Fruit fly (Drosophila melanogaster) whole organism, adult: ENCODE results near the gene zfh1.

ENCODE experiments used
- CG11617 ChIP-seq: fragments of 200-800 bp; sonication (Bioruptor generic); optimal IDR thresholded peaks from 2 replicates; lab custom pipeline; 2017; ENCODE audit warnings: mild to moderate bottlenecking, missing biosample characterization, missing genetic modification reagents, missing genetic modification characterization
- CG12768 ChIP-seq: fragments of 200-800 bp; sonication (Bioruptor generic); optimal IDR thresholded peaks from 2 replicates; lab custom pipeline; 2017; ENCODE audit warnings: missing biosample characterization, missing genetic modification characterization, mild to moderate bottlenecking, moderate library complexity, missing genetic modification reagents
- CG14711 ChIP-seq: fragments of 200-800 bp; sonication (Bioruptor generic); optimal IDR thresholded peaks from 2 replicates; lab custom pipeline; 2018; ENCODE audit warnings: missing biosample characterization, mild to moderate bottlenecking, missing genetic modification characterization, moderate library complexity
- CG1620 ChIP-seq: fragments of 200-800 bp; sonication (Bioruptor generic); optimal IDR thresholded peaks from 2 replicates; lab custom pipeline; 2016; ENCODE audit warnings: missing biosample characterization, missing genetic modification characterization
- CG33017 ChIP-seq: fragments of 200-800 bp; sonication (Bioruptor generic); optimal IDR thresholded peaks from 2 replicates; lab custom pipeline; 2018; ENCODE audit warnings: missing biosample characterization, mild to moderate bottlenecking, missing genetic modification characterization, moderate library complexity
- CG5204 ChIP-seq: fragments of 200-800 bp; sonication (Bioruptor generic); optimal IDR thresholded peaks from 2 replicates; lab custom pipeline; 2016; ENCODE audit warnings: missing biosample characterization, missing genetic modification characterization
- CG7045 ChIP-seq: fragments of 200-800 bp; sonication (Bioruptor generic); optimal IDR thresholded peaks from 2 replicates; lab custom pipeline; 2017; ENCODE audit warnings: missing biosample characterization, mild to moderate bottlenecking, missing genetic modification characterization
- CG7101 ChIP-seq: fragments of 200-800 bp; sonication (Bioruptor generic); optimal IDR thresholded peaks from 2 replicates; lab custom pipeline; 2018; ENCODE audit warnings: missing biosample characterization, mild to moderate bottlenecking, missing genetic modification characterization, moderate library complexity
- Clk ChIP-seq: fragments of 200-800 bp; sonication (Bioruptor generic); optimal IDR thresholded peaks from 2 replicates; lab custom pipeline; 2017; ENCODE audit warnings: missing biosample characterization, missing genetic modification characterization
- Crg-1 ChIP-seq: fragments of 200-800 bp; sonication (Bioruptor generic); optimal IDR thresholded peaks from 2 replicates; lab custom pipeline; 2016; ENCODE audit warnings: missing biosample characterization, missing genetic modification characterization
- Hr96 ChIP-seq: fragments of 200-800 bp; sonication (Bioruptor generic); optimal IDR thresholded peaks from 2 replicates; lab custom pipeline; 2016; ENCODE audit warnings: missing biosample characterization, missing genetic modification characterization
- Mnt ChIP-seq: fragments of 200-800 bp; sonication (Bioruptor generic); optimal IDR thresholded peaks from 2 replicates; lab custom pipeline; 2016; ENCODE audit warnings: missing biosample characterization, mild to moderate bottlenecking, missing genetic modification characterization
- bab1 ChIP-seq: fragments of 200-800 bp; sonication (Bioruptor generic); optimal IDR thresholded peaks from 3 replicates; lab custom pipeline; 2019; ENCODE audit warnings: missing biosample characterization, mild to moderate bottlenecking, missing genetic modification characterization, moderate library complexity
- cic ChIP-seq: fragments of 200-800 bp; sonication (Bioruptor generic); optimal IDR thresholded peaks from 2 replicates; lab custom pipeline; 2017; ENCODE audit warnings: missing biosample characterization, mild to moderate bottlenecking, missing genetic modification characterization, moderate library complexity
- cnc ChIP-seq, 2 experiments: fragments of >200 bp; optimal IDR thresholded peaks; 2 replicates each; lab custom pipeline; 2017
- kay ChIP-seq: fragments of 200-800 bp; sonication (Bioruptor generic); peaks from one replicate; lab custom pipeline; 2016; ENCODE audit warnings: missing biosample characterization, missing genetic modification characterization, borderline replicate concordance
- ovo ChIP-seq: fragments of 200-800 bp; sonication (Bioruptor generic); optimal IDR thresholded peaks from 2 replicates; lab custom pipeline; 2016; ENCODE audit warnings: missing biosample characterization, missing genetic modification characterization
- pad ChIP-seq: fragments of 200-800 bp; sonication (Bioruptor generic); optimal IDR thresholded peaks from 3 replicates; lab custom pipeline; 2017; ENCODE audit warnings: missing biosample characterization, missing genetic modification characterization, mild to moderate bottlenecking, moderate library complexity, missing genetic modification reagents
- tj ChIP-seq: fragments of 200-800 bp; sonication (Bioruptor generic); optimal IDR thresholded peaks from 3 replicates; lab custom pipeline; 2017; ENCODE audit warnings: missing biosample characterization, mild to moderate bottlenecking, missing genetic modification characterization, moderate library complexity
- toe ChIP-seq: fragments of 200-800 bp; sonication (Bioruptor generic); optimal IDR thresholded peaks from 2 replicates; lab custom pipeline; 2016; ENCODE audit warnings: missing biosample characterization, missing genetic modification characterization

The zfh1 gene

dm6 chr3R:30747039-30747438 lies 18.7 kb upstream of the zfh1 start:
- TF ChIP-seq kay (GFP tag; lab: Kevin White, UChicago) (no peak), CG5204 (GFP tag; lab: Kevin White, UChicago) (no peak), CG12768 (no peak), cic (no peak), cnc (optimal IDR thresholded peaks at IDR 0.05; lab: Kevin White, UChicago) (no peak), pad (GFP tag; lab: Kevin White, UChicago) (no peak), Hr96 (no peak), CG33017 (tag; lab: Kevin White, UChicago) (no peak)

- TF ChIP-seq tj (GFP tag; lab: Kevin White, UChicago) (peak; percentile 80), cic (no peak), bab1 (GFP tag; lab: Kevin White, UChicago) (peak; percentile 76), Hr96 (no peak)
Measured at dm6 chr3R:30750898-30751297, 14.8 kb upstream of the zfh1 start.

- TF ChIP-seq CG7045 (GFP tag; lab: Kevin White, UChicago) (no peak), CG5204 (GFP tag; lab: Kevin White, UChicago) (no peak), kay (GFP tag; lab: Kevin White, UChicago) (no peak), CG7101 (no peak), Mnt (GFP tag; lab: Kevin White, UChicago) (no peak), Hr96 (no peak), CG14711 (no peak), Crg-1 (no peak), bab1 (GFP tag; lab: Kevin White, UChicago) (no peak), cic (no peak)
Measured at dm6 chr3R:30754488-30755223, 11.1 kb upstream of the zfh1 start.

dm6 chr3R:30756191-30756590 lies 9.5 kb upstream of the zfh1 start:
- no peak for TF ChIP-seq Crg-1
- TF ChIP-seq CG11617 (GFP tag; lab: Kevin White, UChicago) = no peak
- TF ChIP-seq CG1620 = no peak
- no peak for TF ChIP-seq CG12768
- no peak for TF ChIP-seq toe (GFP tag; lab: Kevin White, UChicago)
- TF ChIP-seq Hr96 = no peak

- TF ChIP-seq Clk (GFP tag; lab: Kevin White, UChicago) (no peak), Hr96 (no peak), toe (GFP tag; lab: Kevin White, UChicago) (no peak), CG7045 (GFP tag; lab: Kevin White, UChicago) (no peak), CG12768 (no peak), tj (GFP tag; lab: Kevin White, UChicago) (no peak), CG33017 (tag; lab: Kevin White, UChicago) (no peak), cic (no peak), pad (GFP tag; lab: Kevin White, UChicago) (no peak), CG1620 (no peak), Mnt (GFP tag; lab: Kevin White, UChicago) (no peak)
Measured at dm6 chr3R:30758725-30759714, 6.7 kb upstream of the zfh1 start.

- no peak for TF ChIP-seq cnc (optimal IDR thresholded peaks at IDR 0.05; lab: Kevin White, UChicago)
- TF ChIP-seq CG12768 = no peak
- no peak for TF ChIP-seq cic
- TF ChIP-seq Crg-1 = no peak
- TF ChIP-seq CG5204 (GFP tag; lab: Kevin White, UChicago) = no peak
- no peak for TF ChIP-seq CG1620
- no peak for TF ChIP-seq pad (GFP tag; lab: Kevin White, UChicago)
- no peak for TF ChIP-seq CG33017 (tag; lab: Kevin White, UChicago)
- no peak for TF ChIP-seq ovo
- no peak for TF ChIP-seq kay (GFP tag; lab: Kevin White, UChicago)
- TF ChIP-seq CG7045 (GFP tag; lab: Kevin White, UChicago) = no peak
- TF ChIP-seq tj (GFP tag; lab: Kevin White, UChicago) = no peak
- TF ChIP-seq Mnt (GFP tag; lab: Kevin White, UChicago) = no peak
- TF ChIP-seq toe (GFP tag; lab: Kevin White, UChicago) = no peak
- no peak for TF ChIP-seq CG11617 (GFP tag; lab: Kevin White, UChicago)
- TF ChIP-seq bab1 (GFP tag; lab: Kevin White, UChicago) = no peak
- no peak for TF ChIP-seq Hr96
Measured at dm6 chr3R:30761140-30761539, 4.6 kb upstream of the zfh1 start.

- TF ChIP-seq CG12768 = no peak
- TF ChIP-seq bab1 (GFP tag; lab: Kevin White, UChicago) = no peak
- TF ChIP-seq pad (GFP tag; lab: Kevin White, UChicago) = no peak
- TF ChIP-seq Hr96 = no peak
- TF ChIP-seq CG7045 (GFP tag; lab: Kevin White, UChicago) = no peak
- TF ChIP-seq Crg-1 = no peak
- no peak for TF ChIP-seq CG7101
- TF ChIP-seq CG1620 = no peak
- no peak for TF ChIP-seq CG11617 (GFP tag; lab: Kevin White, UChicago)
- no peak for TF ChIP-seq CG33017 (tag; lab: Kevin White, UChicago)
- no peak for TF ChIP-seq Clk (GFP tag; lab: Kevin White, UChicago)
Measured at dm6 chr3R:30762230-30762629, 3.5 kb upstream of the zfh1 start.
